Worm (Caenorhabditis elegans) whole organism, young adult: ENCODE measurements around the gene F08B4.8.
"Not testable (repeated sequence)": the region's sequence is repeated elsewhere in the genome, so short reads cannot be mapped to it uniquely, and the experiment has no call there.

ENCODE experiments used
- F57C9.4 ChIP-seq: sonication (generic microtip); optimal IDR thresholded peaks from 2 replicates; lab custom pipeline; 2017; ENCODE audit warnings: mild to moderate bottlenecking, missing genetic modification characterization, missing compliant biosample characterization
- T07F8.4 ChIP-seq: sonication (generic microtip); optimal IDR thresholded peaks from 2 replicates; lab custom pipeline; 2016; ENCODE audit warnings: mild to moderate bottlenecking, missing genetic modification characterization, moderate library complexity, missing compliant biosample characterization
- T26A5.8 ChIP-seq: sonication (generic microtip); optimal IDR thresholded peaks from 2 replicates; lab custom pipeline; 2016; ENCODE audit warnings: missing genetic modification characterization, missing compliant biosample characterization
- attf-3 ChIP-seq: fragments of 200-800 bp; sonication (Bioruptor generic); conservative IDR thresholded peaks from 2 replicates; pipeline ENCODE4 v1.3.6; 2022; ENCODE audit warnings: missing genetic modification reagents, missing genetic modification characterization, missing compliant biosample characterization
- ceh-100 ChIP-seq: fragments of 200-800 bp; sonication (Bioruptor generic); IDR thresholded peaks from 2 replicates; pipeline ENCODE4 v1.3.6; 2022; ENCODE audit warnings: missing genetic modification reagents, missing genetic modification characterization, missing compliant biosample characterization
- ceh-40 ChIP-seq: fragments of 200-800 bp; sonication (Bioruptor generic); IDR thresholded peaks from 2 replicates; pipeline ENCODE4 v1.3.6; 2022; ENCODE audit warnings: missing genetic modification characterization, missing compliant biosample characterization
- ceh-91 ChIP-seq: fragments of 200-800 bp; sonication (Bioruptor generic); IDR thresholded peaks from 2 replicates; pipeline ENCODE4 v1.3.6; 2022; ENCODE audit warnings: missing genetic modification reagents, missing genetic modification characterization, missing compliant biosample characterization
- efl-1 ChIP-seq: fragments of 150-350 bp; optimal IDR thresholded peaks from 2 replicates; lab custom pipeline; 2014; ENCODE audit warnings: missing biosample characterization, missing genetic modification reagents, missing genetic modification characterization
- egl-44 ChIP-seq: fragments of 200-800 bp; sonication (Bioruptor generic); IDR thresholded peaks from 2 replicates; pipeline ENCODE4 v1.3.6; 2022; ENCODE audit warnings: missing genetic modification reagents, missing genetic modification characterization, missing compliant biosample characterization
- ets-4 ChIP-seq: fragments of 200-800 bp; sonication (Bioruptor generic); optimal IDR thresholded peaks from 2 replicates; lab custom pipeline; 2018; ENCODE audit warnings: mild to moderate bottlenecking, missing genetic modification characterization, missing compliant biosample characterization
- fkh-3 ChIP-seq: sonication (generic microtip); optimal IDR thresholded peaks from 2 replicates; lab custom pipeline; 2016; ENCODE audit warnings: mild to moderate bottlenecking, missing genetic modification characterization, missing compliant biosample characterization
- him-1 ChIP-seq: sonication (generic microtip); optimal IDR thresholded peaks from 2 replicates; lab custom pipeline; 2016; ENCODE audit warnings: missing genotype, missing genetic modification reagents, missing genetic modification characterization, missing compliant biosample characterization
- lag-1 ChIP-seq: fragments of 200-800 bp; sonication (Bioruptor generic); IDR thresholded peaks from 2 replicates; pipeline ENCODE4 v1.3.6; 2022; ENCODE audit warnings: missing genetic modification reagents, missing genetic modification characterization, missing compliant biosample characterization
- let-526 ChIP-seq: fragments of 200-800 bp; sonication (Bioruptor generic); IDR thresholded peaks from 2 replicates; pipeline ENCODE4 v1.3.6; 2022; ENCODE audit warnings: missing genetic modification reagents, missing genetic modification characterization, missing compliant biosample characterization
- lin-54 ChIP-seq: fragments of 200-800 bp; sonication (Bioruptor generic); optimal IDR thresholded peaks from 2 replicates; lab custom pipeline; 2018; ENCODE audit warnings: mild to moderate bottlenecking, missing genetic modification characterization, missing compliant biosample characterization
- lsl-1 ChIP-seq: fragments of 200-800 bp; sonication (Bioruptor generic); optimal IDR thresholded peaks from 2 replicates; lab custom pipeline; 2018; ENCODE audit warnings: mild to moderate bottlenecking, missing genetic modification characterization, moderate library complexity, missing compliant biosample characterization
- mcd-1 ChIP-seq: fragments of 200-800 bp; sonication (Bioruptor generic); IDR thresholded peaks from 2 replicates; pipeline ENCODE4 v1.3.6; 2022; ENCODE audit warnings: missing genetic modification reagents, missing genetic modification characterization, missing compliant biosample characterization
- mes-4 ChIP-seq: sonication (generic microtip); optimal IDR thresholded peaks from 2 replicates; lab custom pipeline; 2016; ENCODE audit warnings: missing genotype, missing genetic modification characterization, missing compliant biosample characterization
- mxl-1 ChIP-seq: sonication (generic microtip); optimal IDR thresholded peaks from 2 replicates; lab custom pipeline; 2016; ENCODE audit warnings: missing genetic modification characterization, missing compliant biosample characterization
- nhr-179 ChIP-seq: sonication (generic microtip); optimal IDR thresholded peaks from 2 replicates; lab custom pipeline; 2016; ENCODE audit warnings: mild to moderate bottlenecking, missing genetic modification characterization, missing compliant biosample characterization
- nhr-27 ChIP-seq: fragments of 200-800 bp; sonication (Bioruptor generic); optimal IDR thresholded peaks from 2 replicates; lab custom pipeline; 2018; ENCODE audit warnings: mild to moderate bottlenecking, missing genetic modification characterization, moderate library complexity, missing compliant biosample characterization
- pbrm-1 ChIP-seq: fragments of 200-800 bp; sonication (Bioruptor generic); IDR thresholded peaks from 2 replicates; pipeline ENCODE4 v1.3.6; 2022; ENCODE audit warnings: missing genetic modification reagents, missing genetic modification characterization, missing compliant biosample characterization
- rcor-1 ChIP-seq: fragments of 200-800 bp; sonication (Bioruptor generic); IDR thresholded peaks from 2 replicates; pipeline ENCODE4 v1.3.6; 2022; ENCODE audit warnings: missing genetic modification reagents, missing genetic modification characterization, missing compliant biosample characterization
- repo-1 ChIP-seq: sonication (generic microtip); optimal IDR thresholded peaks from 2 replicates; lab custom pipeline; 2017; ENCODE audit warnings: mild to moderate bottlenecking, missing genetic modification characterization, missing compliant biosample characterization
- sdz-38 ChIP-seq: sonication (generic microtip); optimal IDR thresholded peaks from 2 replicates; lab custom pipeline; 2016; ENCODE audit warnings: missing genotype, missing genetic modification characterization, missing compliant biosample characterization
- sea-2 ChIP-seq: fragments of 200-800 bp; sonication (Bioruptor generic); IDR thresholded peaks from 2 replicates; pipeline ENCODE4 v1.3.6; 2022; ENCODE audit warnings: missing genetic modification characterization, missing compliant biosample characterization
- snpc-1.1 ChIP-seq: sonication (generic microtip); optimal IDR thresholded peaks from 2 replicates; lab custom pipeline; 2017; ENCODE audit warnings: missing genetic modification characterization, mild to moderate bottlenecking, missing compliant biosample characterization, antibody characterized with exemption, moderate library complexity, missing genotype, missing genetic modification reagents; ENCODE audit not compliant: insufficient read depth
- snpc-1.3 ChIP-seq: sonication (generic microtip); optimal IDR thresholded peaks from 2 replicates; lab custom pipeline; 2017; ENCODE audit warnings: missing genetic modification characterization, mild to moderate bottlenecking, missing compliant biosample characterization, antibody characterized with exemption, moderate library complexity, missing genotype, missing genetic modification reagents; ENCODE audit not compliant: insufficient read depth
- snpc-3.4 ChIP-seq: sonication (generic microtip); optimal IDR thresholded peaks from 2 replicates; lab custom pipeline; 2017; ENCODE audit warnings: missing genetic modification characterization, mild to moderate bottlenecking, missing compliant biosample characterization, antibody characterized with exemption, moderate library complexity, missing genotype, missing genetic modification reagents
- somi-1 ChIP-seq: fragments of 200-800 bp; sonication (Bioruptor generic); optimal IDR thresholded peaks from 2 replicates; lab custom pipeline; 2018; ENCODE audit warnings: mild to moderate bottlenecking, missing genetic modification characterization, missing compliant biosample characterization
- tbp1 ChIP-seq: fragments of 200-800 bp; sonication (Bioruptor generic); optimal IDR thresholded peaks from 2 replicates; lab custom pipeline; 2018; ENCODE audit warnings: mild to moderate bottlenecking, missing genetic modification characterization, missing compliant biosample characterization
- tbx-9 ChIP-seq: sonication (generic microtip); optimal IDR thresholded peaks from 2 replicates; lab custom pipeline; 2016; ENCODE audit warnings: borderline replicate concordance, missing genetic modification characterization, inconsistent platforms, missing compliant biosample characterization
- xnd-1 ChIP-seq: sonication (generic microtip); optimal IDR thresholded peaks from 2 replicates; lab custom pipeline; 2016; ENCODE audit warnings: missing genotype, missing genetic modification reagents, missing genetic modification characterization, missing compliant biosample characterization
- ztf-6 ChIP-seq: fragments of 200-800 bp; sonication (Bioruptor generic); IDR thresholded peaks from 2 replicates; pipeline ENCODE4 v1.3.6; 2022; ENCODE audit warnings: missing genetic modification reagents, missing genetic modification characterization, missing compliant biosample characterization

F08B4.8 gene

ce11 chrIV:8708046-8708445, 30.6 kb downstream of the F08B4.8 start:
- no peak for TF ChIP-seq snpc-1.3 (tag; lab: Kevin White, UChicago)
- TF ChIP-seq, all 124 proteins: peak for 0

ce11 chrIV:8715032-8715431, 37.6 kb downstream of the F08B4.8 start, which contains the start of the genes parg-2 and ipla-5:
Gene parg-2, minus strand, starts transcription at chrIV:8715132.
Gene ipla-5, plus strand, starts transcription at chrIV:8715247.
- not testable (repeated sequence) for TF ChIP-seq lag-1; sdz-38 (tag; lab: Kevin White, UChicago); mxl-1 (tag; lab: Kevin White, UChicago)

ce11 chrIV:8718153-8718552, 40.8 kb downstream of the F08B4.8 start, which contains the start of gene H23L24.1:
Gene H23L24.1, plus strand, starts transcription at chrIV:8718453.
- TF ChIP-seq xnd-1 (tag; lab: Kevin White, UChicago) (no peak), snpc-1.1 (tag; lab: Kevin White, UChicago) (no peak), T07F8.4 (tag; lab: Kevin White, UChicago) (no peak)

ce11 chrIV:8722801-8723200, 45.4 kb downstream of the F08B4.8 start:
- TF ChIP-seq egl-44 (GFP tag; lab: Robert Waterston, UW) (no peak), ets-4 (no peak), tbp1 (GFP tag; lab: Kevin White, UChicago) (no peak), pbrm-1 (no peak), snpc-3.4 (tag; lab: Kevin White, UChicago) (no peak), T26A5.8 (tag; lab: Kevin White, UChicago) (no peak), fkh-3 (no peak), repo-1 (tag; lab: Kevin White, UChicago) (no peak), ceh-40 (no peak), ceh-91 (GFP tag; lab: Robert Waterston, UW) (no peak), ceh-100 (no peak), F57C9.4 (tag; lab: Kevin White, UChicago) (no peak), lsl-1 (no peak), nhr-27 (tag; lab: Kevin White, UChicago) (no peak), him-1 (tag; lab: Kevin White, UChicago) (no peak), tbx-9 (tag; lab: Kevin White, UChicago) (no peak), nhr-179 (tag; lab: Kevin White, UChicago) (no peak)
- TF ChIP-seq, all 124 proteins: peak for 0

- TF ChIP-seq lin-54 (GFP tag; lab: Kevin White, UChicago) (no peak), somi-1 (GFP tag; lab: Kevin White, UChicago) (no peak), mcd-1 (GFP tag; lab: Robert Waterston, UW) (no peak), egl-44 (GFP tag; lab: Robert Waterston, UW) (no peak), efl-1 (GFP tag; lab: Kevin White, UChicago) (no peak), ztf-6 (GFP tag; lab: Robert Waterston, UW) (no peak), rcor-1 (GFP tag; lab: Robert Waterston, UW) (no peak), attf-3 (GFP tag; lab: Robert Waterston, UW) (no peak), xnd-1 (tag; lab: Kevin White, UChicago) (no peak), let-526 (GFP tag; lab: Robert Waterston, UW) (no peak), tbx-9 (tag; lab: Kevin White, UChicago) (no peak), mes-4 (tag; lab: Kevin White, UChicago) (no peak), sea-2 (GFP tag; lab: Robert Waterston, UW) (no peak), ceh-40 (no peak)
Observed at ce11 chrIV:8723720-8724119, 46.3 kb downstream of the F08B4.8 start, which contains the start of gene F21D5.9. Gene F21D5.9, plus strand, starts transcription at chrIV:8724020.
